Fruit fly (Drosophila melanogaster): Measurements from ENCODE around the gene Dbct.

Dbct gene

DNA sequence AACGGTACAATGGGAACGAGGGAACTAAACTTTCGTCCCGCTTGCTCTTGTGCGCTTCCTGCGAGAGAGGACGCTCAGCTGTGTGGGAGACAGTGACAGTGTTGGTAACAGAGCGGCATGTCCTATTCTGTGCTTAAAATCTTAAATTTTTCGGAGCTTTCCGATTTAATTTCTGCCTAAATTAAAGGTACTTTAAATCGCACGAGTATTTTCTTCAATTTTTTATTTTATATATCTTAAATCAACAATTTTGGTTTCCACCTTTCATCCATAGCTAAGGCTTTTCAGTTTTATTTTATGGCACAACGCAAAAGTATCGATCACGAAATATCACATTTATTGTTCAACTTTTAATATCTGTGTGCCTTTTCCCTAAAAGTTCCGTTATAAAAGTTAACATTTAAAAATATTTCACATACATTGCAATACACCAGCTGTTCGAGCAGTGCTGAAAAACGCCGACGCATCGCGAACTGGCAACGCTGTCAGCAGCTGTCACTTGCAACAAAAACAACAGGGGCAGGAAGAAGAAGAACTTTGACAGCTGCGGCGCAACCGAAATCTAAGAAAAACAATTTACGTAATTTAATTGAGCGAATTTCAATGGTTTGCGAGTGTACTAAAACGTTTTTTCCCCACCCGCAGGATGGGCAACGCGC lies 22.4 kb upstream of the Dbct start, which contains the start of the genes hiw and ND-B18 (continued):
- TF ChIP-seq CG3838 (GFP tag; optimal IDR thresholded peaks at IDR 0.05) (no peak), CG18599 (GFP tag; optimal IDR thresholded peaks at IDR 0.05) (no peak), Myb (GFP tag; optimal IDR thresholded peaks at IDR 0.05) (peak; percentile 95), ap (GFP tag; IDR thresholded peaks at IDR 0.05) (no peak), CG7271 (tag; optimal IDR thresholded peaks at IDR 0.05) (no peak), dmrt99B (tag; optimal IDR thresholded peaks at IDR 0.05) (no peak), chn (GFP tag; optimal IDR thresholded peaks at IDR 0.05) (no peak), CG10431 (GFP tag; optimal IDR thresholded peaks at IDR 0.05) (no peak), luna (GFP tag; optimal IDR thresholded peaks at IDR 0.05) (no peak), Nf-YA (GFP tag; IDR thresholded peaks at IDR 0.05) (no peak), CG17385 (GFP tag; optimal IDR thresholded peaks at IDR 0.05) (peak; percentile 96), cato (GFP tag; optimal IDR thresholded peaks at IDR 0.05; ENCODE audit: borderline replicate concordance) (no peak), vvl (GFP tag; IDR thresholded peaks at IDR 0.05) (0 out of 2 replicates have a peak, but pooled peaks have one; percentile 12), CG7556 (GFP tag; optimal IDR thresholded peaks at IDR 0.05) (peak; percentile 4), CG6791 (GFP tag; IDR thresholded peaks at IDR 0.05; ENCODE audit: partially characterized antibody) (peak; percentile 33; the same call in 2 of the 3 replicates), h (optimal IDR thresholded peaks at IDR 0.05) (no peak), CG12236 (GFP tag; optimal IDR thresholded peaks at IDR 0.05) (no peak), ara (GFP tag; IDR thresholded peaks at IDR 0.05) (no peak), CG43689 (GFP tag; IDR thresholded peaks at IDR 0.05) (no peak), CG8765 (GFP tag; IDR thresholded peaks at IDR 0.05) (no peak), CG11456 (GFP tag; IDR thresholded peaks at IDR 0.05) (peak; percentile 54; the same call in 1 of the 3 replicates), insv (GFP tag; optimal IDR thresholded peaks at IDR 0.05) (no peak), CG12299 (tag; optimal IDR thresholded peaks at IDR 0.05) (no peak), CG12769 (tag; optimal IDR thresholded peaks at IDR 0.05) (no peak)

- TF ChIP-seq cato (GFP tag; optimal IDR thresholded peaks at IDR 0.05; ENCODE audit: borderline replicate concordance) (no peak), pho (GFP tag; optimal IDR thresholded peaks at IDR 0.05) (peak; percentile 11), esg (GFP tag; conservative IDR thresholded peaks at IDR 0.05) (no peak), NC2β (GFP tag; optimal IDR thresholded peaks at IDR 0.05) (no peak), gro (GFP tag; optimal IDR thresholded peaks at IDR 0.05) (no peak), NC2α (GFP tag; optimal IDR thresholded peaks at IDR 0.05) (no peak), fd96Cb (tag; optimal IDR thresholded peaks at IDR 0.05) (no peak), danr (GFP tag; IDR thresholded peaks at IDR 0.05) (no peak), Scr (GFP tag; IDR thresholded peaks at IDR 0.05; ENCODE audit: partially characterized antibody) (no peak), CG30403 (GFP tag; optimal IDR thresholded peaks at IDR 0.05) (peak; percentile 46), CG2712 (tag; optimal IDR thresholded peaks at IDR 0.05) (peak; percentile 33), CG18262 (tag; optimal IDR thresholded peaks at IDR 0.05) (peak; percentile 37), CG4820 (GFP tag; optimal IDR thresholded peaks at IDR 0.05) (no peak), CG10147 (GFP tag; optimal IDR thresholded peaks at IDR 0.05) (peak; percentile 20), CG7839 (tag; optimal IDR thresholded peaks at IDR 0.05) (peak; percentile 42), CG8944 (GFP tag; optimal IDR thresholded peaks at IDR 0.05) (no peak), CG10462 (GFP tag; optimal IDR thresholded peaks at IDR 0.05) (no peak), CG3065 (GFP tag; optimal IDR thresholded peaks at IDR 0.05) (no peak), CG2199 (GFP tag; IDR thresholded peaks at IDR 0.05) (no peak), zfh2 (GFP tag; optimal IDR thresholded peaks at IDR 0.05) (no peak), tup (GFP tag; optimal IDR thresholded peaks at IDR 0.05) (no peak), CoRest (tag; optimal IDR thresholded peaks at IDR 0.05) (peak; percentile 67), CG7987 (GFP tag; optimal IDR thresholded peaks at IDR 0.05) (no peak), Aef1 (GFP tag; IDR thresholded peaks at IDR 0.05) (no peak), Hsf (GFP tag; optimal IDR thresholded peaks at IDR 0.05) (peak; percentile 5), Sin3A (optimal IDR thresholded peaks at IDR 0.05) (peak; percentile 69), CG17568 (GFP tag; optimal IDR thresholded peaks at IDR 0.05) (no peak)
Measured at dm6 chrX:15066374-15067057, 19.4 kb upstream of the Dbct start, which contains the start of the genes opm and dob. TSS of gene opm (minus strand) at chrX:15066432. TSS of gene dob (plus strand) at chrX:15067007.

Data from whole organism, embryonic.